Worm (Caenorhabditis elegans) whole organism, L1 larva: ENCODE measurements around the gene lact-4.

Experiments
- C16A3.4 ChIP-seq: fragments of 150-350 bp; optimal IDR thresholded peaks from 2 replicates; lab custom pipeline; 2014; ENCODE audit warnings: missing biosample characterization, missing genetic modification characterization
- F16B12.6 ChIP-seq: fragments of 150-350 bp; optimal IDR thresholded peaks from 2 replicates; lab custom pipeline; 2014; ENCODE audit warnings: missing biosample characterization, missing genetic modification characterization
- alr-1 ChIP-seq: fragments of 200-800 bp; sonication (Bioruptor generic); optimal IDR thresholded peaks from 2 replicates; lab custom pipeline; 2018; ENCODE audit warnings: borderline replicate concordance, mild to moderate bottlenecking, missing genetic modification characterization, missing compliant biosample characterization
- blmp-1 ChIP-seq: fragments of 150-350 bp; optimal IDR thresholded peaks from 2 replicates; lab custom pipeline; 2014; ENCODE audit warnings: missing biosample characterization, missing genetic modification characterization
- ceh-63 ChIP-seq: fragments of 200-800 bp; sonication (Bioruptor generic); optimal IDR thresholded peaks from 2 replicates; lab custom pipeline; 2018; ENCODE audit warnings: mild to moderate bottlenecking, missing genetic modification characterization, missing compliant biosample characterization
- ceh-82 ChIP-seq, 3 experiments: fragments of 150-350 bp in 1 of 3; sonication (generic microtip) in 2 of 3; optimal IDR thresholded peaks; 2 replicates each; lab custom pipeline; 2014 to 2017; ENCODE audit warnings: missing biosample characterization in 3 of 3, missing genetic modification characterization in 3 of 3
- ceh-88 ChIP-seq: fragments of 200-800 bp; sonication (Bioruptor generic); IDR thresholded peaks from 2 replicates; pipeline ENCODE4 v1.3.6; 2022; ENCODE audit warnings: missing genetic modification characterization, missing compliant biosample characterization
- ces-1 ChIP-seq: fragments of 150-350 bp; optimal IDR thresholded peaks from 2 replicates; lab custom pipeline; 2014; ENCODE audit warnings: missing biosample characterization, missing genetic modification reagents, missing genetic modification characterization
- dsc-1 ChIP-seq: sonication (generic microtip); optimal IDR thresholded peaks from 2 replicates; lab custom pipeline; 2016; ENCODE audit warnings: mild to moderate bottlenecking, missing genetic modification characterization, missing compliant biosample characterization
- efl-1 ChIP-seq, 4 experiments: fragments of 150-350 bp; optimal IDR thresholded peaks in 3 of 4; peaks in 1 of 4; 1 replicate in 1 of 4; 2 replicates in 3 of 4; lab custom pipeline; 2014; ENCODE audit warnings: missing biosample characterization in 2 of 4, missing genetic modification characterization in 2 of 4, missing genetic modification reagents in 2 of 4
- egl-13 ChIP-seq: sonication (generic microtip); optimal IDR thresholded peaks from 2 replicates; lab custom pipeline; 2016; ENCODE audit warnings: missing genotype, missing genetic modification reagents, missing genetic modification characterization, missing compliant biosample characterization
- fkh-8 ChIP-seq: sonication (generic microtip); optimal IDR thresholded peaks from 2 replicates; lab custom pipeline; 2016; ENCODE audit warnings: mild to moderate bottlenecking, missing genetic modification characterization, missing compliant biosample characterization
- grh-1 ChIP-seq: fragments of 200-800 bp; sonication (Bioruptor generic); IDR thresholded peaks from 2 replicates; pipeline ENCODE4 v1.3.6; 2022; ENCODE audit warnings: missing genetic modification reagents, missing genetic modification characterization, missing compliant biosample characterization
- hlh-17 ChIP-seq: fragments of 200-800 bp; sonication (Bioruptor generic); optimal IDR thresholded peaks from 2 replicates; lab custom pipeline; 2018; ENCODE audit warnings: missing genetic modification characterization, mild to moderate bottlenecking, missing compliant biosample characterization, moderate library complexity, borderline replicate concordance
- hlh-4 ChIP-seq: sonication (generic microtip); optimal IDR thresholded peaks from 2 replicates; lab custom pipeline; 2016; ENCODE audit warnings: mild to moderate bottlenecking, missing genetic modification characterization, missing compliant biosample characterization
- jun-1 ChIP-seq: fragments of 150-350 bp; optimal IDR thresholded peaks from 2 replicates; lab custom pipeline; 2014; ENCODE audit warnings: missing biosample characterization, missing genetic modification reagents, missing genetic modification characterization
- lin-14 ChIP-seq: fragments of 200-800 bp; sonication (Bioruptor generic); optimal IDR thresholded peaks from 2 replicates; lab custom pipeline; 2018; ENCODE audit warnings: mild to moderate bottlenecking, missing genetic modification characterization, moderate library complexity, missing compliant biosample characterization
- lin-15B ChIP-seq: fragments of 150-350 bp; sonication (generic microtip); optimal IDR thresholded peaks from 3 replicates; lab custom pipeline; 2014; ENCODE audit warnings: missing biosample characterization, missing genetic modification characterization
- lsy-2 ChIP-seq, 2 experiments: fragments of 150-350 bp; optimal IDR thresholded peaks; 2 replicates each; lab custom pipeline; 2014; ENCODE audit warnings: missing biosample characterization in 2 of 2, missing genetic modification characterization in 2 of 2
- mab-9 ChIP-seq: fragments of 200-800 bp; sonication (Bioruptor generic); IDR thresholded peaks from 2 replicates; pipeline ENCODE4 v1.3.6; 2022; ENCODE audit warnings: missing genetic modification reagents, missing genetic modification characterization, missing compliant biosample characterization
- mef-2 ChIP-seq: fragments of 150-350 bp; optimal IDR thresholded peaks from 2 replicates; lab custom pipeline; 2014; ENCODE audit warnings: missing biosample characterization, missing genetic modification characterization
- nhr-12 ChIP-seq: sonication (generic microtip); optimal IDR thresholded peaks from 2 replicates; lab custom pipeline; 2017; ENCODE audit warnings: missing biosample characterization, missing genetic modification characterization
- nhr-19 ChIP-seq: fragments of 200-800 bp; sonication (Bioruptor generic); conservative IDR thresholded peaks from 2 replicates; pipeline ENCODE4 v1.3.6; 2022; ENCODE audit warnings: missing genetic modification characterization, missing compliant biosample characterization
- nhr-20 ChIP-seq: sonication (generic microtip); optimal IDR thresholded peaks from 2 replicates; lab custom pipeline; 2016; ENCODE audit warnings: mild to moderate bottlenecking, missing genetic modification characterization, missing compliant biosample characterization
- nhr-28 ChIP-seq: fragments of 150-350 bp; optimal IDR thresholded peaks from 2 replicates; lab custom pipeline; 2014; ENCODE audit warnings: missing biosample characterization, missing genetic modification characterization
- nhr-47 ChIP-seq: sonication (generic microtip); optimal IDR thresholded peaks from 2 replicates; lab custom pipeline; 2016; ENCODE audit warnings: mild to moderate bottlenecking, missing genetic modification characterization, moderate library complexity, missing compliant biosample characterization
- nhr-71 ChIP-seq: sonication (generic microtip); optimal IDR thresholded peaks from 2 replicates; lab custom pipeline; 2016; ENCODE audit warnings: mild to moderate bottlenecking, missing genetic modification characterization, moderate library complexity, missing compliant biosample characterization
- nhr-85 ChIP-seq: sonication (generic microtip); peaks from one replicate; lab custom pipeline; 2016; ENCODE audit warnings: missing genetic modification characterization, inconsistent platforms, missing compliant biosample characterization
- pag-3 ChIP-seq: sonication (generic microtip); optimal IDR thresholded peaks from 2 replicates; lab custom pipeline; 2017; ENCODE audit warnings: missing genetic modification characterization, mild to moderate bottlenecking, missing compliant biosample characterization, antibody characterized with exemption, borderline replicate concordance; ENCODE audit not compliant: insufficient read depth
- pax-3 ChIP-seq: fragments of 200-800 bp; sonication (Bioruptor generic); optimal IDR thresholded peaks from 2 replicates; lab custom pipeline; 2018; ENCODE audit warnings: mild to moderate bottlenecking, missing genetic modification characterization, moderate library complexity, missing compliant biosample characterization
- pqm-1 ChIP-seq: sonication (generic microtip); optimal IDR thresholded peaks from 3 replicates; lab custom pipeline; 2017; ENCODE audit warnings: missing biosample characterization, missing genetic modification characterization
- rnt-1 ChIP-seq: sonication (generic microtip); optimal IDR thresholded peaks from 2 replicates; lab custom pipeline; 2016; ENCODE audit warnings: mild to moderate bottlenecking, missing genetic modification characterization, moderate library complexity, missing compliant biosample characterization
- snu-23 ChIP-seq: sonication (generic microtip); optimal IDR thresholded peaks from 2 replicates; lab custom pipeline; 2016; ENCODE audit warnings: missing genetic modification characterization, missing compliant biosample characterization
- unc-130 ChIP-seq: fragments of 150-350 bp; optimal IDR thresholded peaks from 2 replicates; lab custom pipeline; 2017; ENCODE audit warnings: missing biosample characterization, missing genetic modification characterization, inconsistent platforms
- unc-30 ChIP-seq: sonication (generic microtip); optimal IDR thresholded peaks from 2 replicates; lab custom pipeline; 2017; ENCODE audit warnings: missing biosample characterization, missing genetic modification characterization
- unc-98 ChIP-seq: fragments of 200-800 bp; sonication (Bioruptor generic); IDR thresholded peaks from 2 replicates; pipeline ENCODE4 v1.3.6; 2022; ENCODE audit warnings: missing genetic modification characterization, missing compliant biosample characterization
- vab-15 ChIP-seq: sonication (generic microtip); optimal IDR thresholded peaks from 2 replicates; lab custom pipeline; 2017; ENCODE audit warnings: missing genotype, mild to moderate bottlenecking, missing genetic modification characterization, missing compliant biosample characterization
- ztf-11 ChIP-seq, 2 experiments: sonication (generic microtip); optimal IDR thresholded peaks; 2 replicates each; lab custom pipeline; 2016 to 2017; ENCODE audit warnings: missing genetic modification characterization in 2 of 2, missing biosample characterization in 1 of 2, missing compliant biosample characterization in 1 of 2

Gene lact-4

ce11 chrII:8499021-8499420 lies 18.7 kb upstream of the lact-4 start (continued):
- TF ChIP-seq pax-3 (tag; lab: Kevin White, UChicago) (no peak), unc-130 (tag; lab: Kevin White, UChicago) (peak; percentile 40), pag-3 (tag; lab: Kevin White, UChicago) (peak; percentile 55), dsc-1 (tag; lab: Kevin White, UChicago) (peak; percentile 8), nhr-71 (tag; lab: Kevin White, UChicago) (peak; percentile 73), nhr-19 (peak; percentile 41), ceh-63 (no peak), nhr-20 (tag; lab: Kevin White, UChicago) (peak; percentile 31), ces-1 (GFP tag; lab: Kevin White, UChicago) (no peak), mef-2 (tag; lab: Kevin White, UChicago) (no peak), lsy-2 (tag; optimal IDR thresholded peaks at IDR 0.05; lab: Kevin White, UChicago) (peak in 1 of 2 experiments; percentile 34), ztf-11 (tag; optimal IDR thresholded peaks at IDR 0.05; lab: Kevin White, UChicago) (no peak), vab-15 (no peak), mab-9 (GFP tag; lab: Robert Waterston, UW) (no peak), snu-23 (GFP tag; lab: Kevin White, UChicago) (peak; percentile 56), nhr-85 (tag; lab: Kevin White, UChicago) (no peak), nhr-47 (peak; percentile 0), blmp-1 (tag; lab: Kevin White, UChicago) (no peak), hlh-4 (tag; lab: Kevin White, UChicago) (no peak), lin-15B (tag; lab: Kevin White, UChicago) (no peak), C16A3.4 (tag; lab: Kevin White, UChicago) (no peak), unc-98 (GFP tag; lab: Robert Waterston, UW) (no peak), egl-13 (tag; lab: Kevin White, UChicago) (no peak), jun-1 (no peak)

DNA sequence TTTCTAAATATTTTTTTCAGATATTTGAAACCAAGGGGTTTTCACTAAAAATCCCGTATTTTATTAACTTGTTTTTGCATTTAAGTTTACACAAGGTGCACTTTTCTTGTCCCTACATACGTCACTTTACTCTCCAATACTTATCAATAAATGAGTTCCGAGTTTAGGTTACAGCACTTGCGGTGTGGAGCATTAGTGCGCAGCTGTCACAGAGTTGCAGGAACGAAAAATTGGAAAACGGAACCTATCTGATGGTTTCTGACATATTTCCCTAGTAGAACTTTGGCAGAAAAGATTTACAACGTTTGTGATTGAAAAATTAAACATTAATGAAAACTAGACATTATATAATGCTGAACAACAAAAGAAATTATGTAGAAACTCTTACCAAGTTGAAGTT lies 17.9 kb upstream of the lact-4 start:
- TF ChIP-seq ceh-82 (tag; optimal IDR thresholded peaks at IDR 0.05; lab: Kevin White, UChicago) (no peak), nhr-28 (tag; lab: Kevin White, UChicago) (no peak), grh-1 (no peak), rnt-1 (no peak), alr-1 (tag; lab: Kevin White, UChicago) (no peak), pqm-1 (tag; lab: Kevin White, UChicago) (no peak), ceh-88 (GFP tag; lab: Robert Waterston, UW) (no peak), nhr-71 (tag; lab: Kevin White, UChicago) (no peak), F16B12.6 (tag; lab: Kevin White, UChicago) (no peak), fkh-8 (tag; lab: Kevin White, UChicago) (no peak), hlh-17 (GFP tag; lab: Kevin White, UChicago) (no peak), nhr-12 (tag; lab: Kevin White, UChicago) (no peak), lin-15B (tag; lab: Kevin White, UChicago) (no peak), lin-14 (GFP tag; lab: Kevin White, UChicago) (no peak)

ce11 chrII:8496184-8496583 lies 15.9 kb upstream of the lact-4 start:
- peak in 1 of 2 experiments; percentile 25 for TF ChIP-seq lsy-2 (tag; optimal IDR thresholded peaks at IDR 0.05; lab: Kevin White, UChicago)
- TF ChIP-seq lin-14 (GFP tag; lab: Kevin White, UChicago): peak; percentile 74
- no peak for TF ChIP-seq vab-15
- 0 out of 2 replicates have a peak, but pooled peaks have one; percentile 31 for TF ChIP-seq nhr-19
- no peak for TF ChIP-seq pax-3 (tag; lab: Kevin White, UChicago)
- peak; percentile 56 for TF ChIP-seq rnt-1
- no peak for TF ChIP-seq unc-30 (tag; lab: Kevin White, UChicago)
- peak; percentile 28 for TF ChIP-seq nhr-71 (tag; lab: Kevin White, UChicago)
- no peak for TF ChIP-seq efl-1 (optimal IDR thresholded peaks at IDR 0.05; lab: Kevin White, UChicago)
- TF ChIP-seq efl-1 (GFP tag; optimal IDR thresholded peaks at IDR 0.05 in 1 of 2; lab: Kevin White, UChicago): peak in 1 of 2 experiments; percentile 58
